Worm (Caenorhabditis elegans): ENCODE results near the gene sur-7.

sur-7 gene

DNA sequence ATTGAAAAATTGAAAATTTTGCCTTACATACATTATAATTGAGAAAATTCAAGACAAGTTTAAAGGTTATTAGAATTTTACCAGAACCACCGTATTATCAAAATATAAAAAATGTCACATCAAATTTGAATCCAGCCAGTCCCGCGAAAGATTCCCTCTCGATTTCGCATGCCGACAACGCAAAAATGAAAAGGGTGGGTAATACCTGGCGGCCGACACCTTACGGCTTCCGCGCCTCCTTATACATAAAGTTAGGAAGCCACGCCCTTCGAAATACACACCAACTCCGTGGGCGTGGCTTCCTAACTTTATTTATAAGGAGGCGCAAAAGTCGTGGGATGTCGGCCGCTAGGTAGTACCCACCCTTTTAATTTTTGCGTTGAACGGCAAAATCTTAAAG lies 18.9 kb upstream of the sur-7 start:
- TF ChIP-seq nhr-76 (tag; optimal IDR thresholded peaks at IDR 0.05) = no peak
- TF ChIP-seq pha-4 (tag; optimal IDR thresholded peaks at IDR 0.05) = no peak
- TF ChIP-seq nhr-2 (tag; optimal IDR thresholded peaks at IDR 0.05) = no peak
- no peak for TF ChIP-seq ceh-39 (tag; optimal IDR thresholded peaks at IDR 0.05)
- no peak for TF ChIP-seq snpc-4 (tag; optimal IDR thresholded peaks at IDR 0.05)

DNA sequence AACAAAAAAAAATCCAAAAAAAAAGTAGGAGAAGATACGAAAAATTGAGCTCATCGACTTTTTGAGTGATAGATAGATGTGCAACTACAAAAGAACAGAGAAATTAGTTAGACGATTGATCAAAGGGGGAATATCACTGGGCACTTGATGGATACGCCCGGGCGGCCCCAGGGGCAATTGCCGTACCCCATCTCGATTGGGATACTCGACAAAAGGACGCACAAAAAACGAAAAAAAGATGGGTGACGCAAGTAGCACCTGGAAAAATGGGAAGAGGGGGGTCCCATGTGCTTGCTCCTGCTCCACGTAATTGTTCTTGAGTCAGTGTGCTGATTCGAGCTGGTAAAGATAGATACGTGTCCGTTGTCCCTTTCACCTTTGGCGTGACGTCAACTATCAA lies 15.4 kb upstream of the sur-7 start:
- TF ChIP-seq mls-2 (tag; optimal IDR thresholded peaks at IDR 0.05) (no peak), hlh-1 (tag; optimal IDR thresholded peaks at IDR 0.05) (no peak), pha-4 (tag; optimal IDR thresholded peaks at IDR 0.05) (no peak), lin-32 (GFP tag; optimal IDR thresholded peaks at IDR 0.05) (no peak), blmp-1 (tag; optimal IDR thresholded peaks at IDR 0.05) (no peak), nhr-237 (tag; optimal IDR thresholded peaks at IDR 0.05) (no peak), ceh-83 (GFP tag; optimal IDR thresholded peaks at IDR 0.05) (no peak), nhr-12 (tag; optimal IDR thresholded peaks at IDR 0.05) (no peak), M03D4.4 (tag; optimal IDR thresholded peaks at IDR 0.05) (no peak), snpc-4 (tag; optimal IDR thresholded peaks at IDR 0.05) (no peak)

DNA sequence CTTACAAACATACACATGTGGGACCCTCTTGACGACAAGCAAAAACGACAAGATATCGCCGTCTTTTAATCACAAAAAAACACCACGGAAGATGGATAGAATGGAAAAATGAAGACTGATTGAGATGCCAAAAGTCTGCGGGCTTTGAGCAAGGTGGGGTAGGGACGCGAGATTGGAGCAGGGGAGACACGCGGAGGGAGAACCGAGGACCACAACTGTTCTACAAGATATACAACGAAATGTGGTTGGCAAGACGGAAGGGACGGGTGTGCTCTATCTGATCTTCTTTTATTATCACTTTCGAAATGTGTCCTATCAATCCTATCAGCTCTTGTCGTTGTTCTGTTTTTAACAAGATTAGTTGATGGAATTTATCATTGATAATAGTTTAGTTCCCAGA lies 12.8 kb upstream of the sur-7 start:
- peak; percentile 63 for TF ChIP-seq hlh-1 (tag; optimal IDR thresholded peaks at IDR 0.05)
- TF ChIP-seq blmp-1 (tag; optimal IDR thresholded peaks at IDR 0.05) = no peak

DNA sequence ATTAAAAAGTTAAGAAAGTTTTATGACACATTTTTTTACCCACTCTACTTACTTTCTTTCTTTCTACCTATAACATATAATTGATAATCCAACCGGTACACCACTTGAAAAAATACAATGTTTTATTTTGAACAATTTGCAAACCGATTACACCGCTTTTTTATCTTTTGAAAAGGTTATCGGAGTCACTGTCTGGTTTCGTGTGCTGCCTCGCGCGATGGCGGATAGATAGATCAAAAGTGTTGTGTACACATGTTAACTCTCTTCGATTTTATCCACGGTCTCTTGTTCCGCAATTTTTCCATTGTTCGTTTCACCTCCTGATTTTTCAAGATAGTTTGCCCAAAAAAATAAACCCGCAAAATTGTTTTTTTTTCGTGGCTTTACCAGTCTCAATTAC lies 9.9 kb upstream of the sur-7 start:
- TF ChIP-seq mls-2 (tag; optimal IDR thresholded peaks at IDR 0.05) (no peak), ceh-39 (tag; optimal IDR thresholded peaks at IDR 0.05) (no peak), M03D4.4 (tag; optimal IDR thresholded peaks at IDR 0.05) (no peak), lin-13 (tag; optimal IDR thresholded peaks at IDR 0.05) (no peak), bed-3 (GFP tag; optimal IDR thresholded peaks at IDR 0.05) (no peak), elt-3 (tag; optimal IDR thresholded peaks at IDR 0.05) (no peak), ham-2 (GFP tag; optimal IDR thresholded peaks at IDR 0.05) (no peak), ces-1 (GFP tag; optimal IDR thresholded peaks at IDR 0.05) (no peak), elt-1 (tag; optimal IDR thresholded peaks at IDR 0.05; ENCODE audit: borderline replicate concordance, insufficient read depth) (no peak), zip-8 (tag; optimal IDR thresholded peaks at IDR 0.05) (no peak), hlh-1 (tag; optimal IDR thresholded peaks at IDR 0.05) (no peak), nhr-12 (tag; optimal IDR thresholded peaks at IDR 0.05) (no peak), mep-1 (tag; optimal IDR thresholded peaks at IDR 0.05) (no peak), nhr-76 (tag; optimal IDR thresholded peaks at IDR 0.05) (no peak)

DNA sequence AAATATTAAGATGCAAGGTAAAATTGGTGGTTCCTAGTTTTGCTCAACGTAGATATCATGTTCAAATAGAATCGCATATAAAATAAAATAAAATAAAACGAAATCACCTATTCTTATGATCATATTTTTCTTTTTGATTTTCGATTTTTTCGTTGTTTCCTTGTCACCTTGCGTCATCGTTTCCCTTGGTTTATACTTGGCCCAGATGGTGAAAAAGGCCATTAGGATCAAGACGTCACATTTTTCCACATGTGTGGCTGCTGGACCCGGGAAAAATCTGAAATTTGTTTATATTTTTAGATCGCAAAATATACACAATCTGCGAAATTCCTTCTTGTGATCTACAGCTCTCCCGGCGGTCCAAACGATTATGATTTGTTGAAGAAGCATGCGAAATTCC lies 9.4 kb upstream of the sur-7 start, which contains the start of gene ace-1:
ace-1 (plus strand) TSS at position 301 of the 400 bp plus-strand sequence.
- no peak for TF ChIP-seq ztf-11 (tag; optimal IDR thresholded peaks at IDR 0.05)
- TF ChIP-seq nhr-28 (tag; optimal IDR thresholded peaks at IDR 0.05) = no peak
- TF ChIP-seq pha-4 (tag; optimal IDR thresholded peaks at IDR 0.05) = no peak
- TF ChIP-seq nhr-2 (tag; optimal IDR thresholded peaks at IDR 0.05) = no peak
- TF ChIP-seq nhr-237 (tag; optimal IDR thresholded peaks at IDR 0.05) = no peak
- no peak for TF ChIP-seq ceh-39 (tag; optimal IDR thresholded peaks at IDR 0.05)
- no peak for TF ChIP-seq ceh-83 (GFP tag; optimal IDR thresholded peaks at IDR 0.05)
- no peak for TF ChIP-seq cnd-1 (tag; optimal IDR thresholded peaks at IDR 0.05)
- no peak for TF ChIP-seq elt-1 (tag; optimal IDR thresholded peaks at IDR 0.05; ENCODE audit: borderline replicate concordance, insufficient read depth)
- TF ChIP-seq mab-5 (tag; optimal IDR thresholded peaks at IDR 0.05) = no peak
- TF ChIP-seq lin-13 (tag; optimal IDR thresholded peaks at IDR 0.05) = no peak

DNA sequence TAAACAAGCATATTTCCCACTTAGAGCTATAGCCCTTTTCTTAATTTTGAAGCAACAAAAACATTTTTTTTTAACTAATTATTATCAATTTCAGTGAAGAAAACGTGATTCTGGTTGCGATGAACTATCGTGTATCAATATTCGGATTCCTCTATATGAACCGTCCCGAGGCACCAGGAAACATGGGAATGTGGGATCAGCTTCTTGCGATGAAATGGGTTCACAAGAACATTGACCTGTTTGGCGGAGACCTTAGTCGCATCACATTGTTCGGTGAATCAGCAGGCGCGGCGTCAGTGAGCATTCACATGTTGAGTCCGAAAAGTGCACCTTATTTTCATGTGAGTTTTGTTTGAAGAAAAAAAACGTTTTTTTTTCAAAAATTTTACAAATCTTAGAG lies 7.4 kb upstream of the sur-7 start:
- TF ChIP-seq nhr-2 (tag; optimal IDR thresholded peaks at IDR 0.05) = no peak
- TF ChIP-seq nhr-12 (tag; optimal IDR thresholded peaks at IDR 0.05) = no peak
- no peak for TF ChIP-seq lsy-2 (tag; optimal IDR thresholded peaks at IDR 0.05)
- TF ChIP-seq unc-120 (tag; optimal IDR thresholded peaks at IDR 0.05; ENCODE audit: poor library complexity, severe bottlenecking) = no peak
- TF ChIP-seq ham-2 (GFP tag; optimal IDR thresholded peaks at IDR 0.05) = no peak
- TF ChIP-seq lin-13 (tag; optimal IDR thresholded peaks at IDR 0.05) = no peak
- TF ChIP-seq unc-39 (tag; optimal IDR thresholded peaks at IDR 0.05) = no peak
- no peak for TF ChIP-seq M03D4.4 (tag; optimal IDR thresholded peaks at IDR 0.05)
- TF ChIP-seq flh-1 (GFP tag; optimal IDR thresholded peaks at IDR 0.05) = no peak
- no peak for TF ChIP-seq drap-1 (GFP tag; optimal IDR thresholded peaks at IDR 0.05)
- TF ChIP-seq zip-8 (tag; optimal IDR thresholded peaks at IDR 0.05) = no peak
- TF ChIP-seq ceh-43 (GFP tag; optimal IDR thresholded peaks at IDR 0.05) = no peak
- no peak for TF ChIP-seq mep-1 (tag; optimal IDR thresholded peaks at IDR 0.05)
- TF ChIP-seq blmp-1 (tag; optimal IDR thresholded peaks at IDR 0.05) = no peak
- no peak for TF ChIP-seq cnd-1 (tag; optimal IDR thresholded peaks at IDR 0.05)
- no peak for TF ChIP-seq elt-3 (tag; optimal IDR thresholded peaks at IDR 0.05)
- TF ChIP-seq ces-1 (GFP tag; optimal IDR thresholded peaks at IDR 0.05) = no peak
- no peak for TF ChIP-seq nhr-237 (tag; optimal IDR thresholded peaks at IDR 0.05)
